Worm (Caenorhabditis elegans): Measurements from ENCODE around the gene B0310.3.

The B0310.3 gene

DNA sequence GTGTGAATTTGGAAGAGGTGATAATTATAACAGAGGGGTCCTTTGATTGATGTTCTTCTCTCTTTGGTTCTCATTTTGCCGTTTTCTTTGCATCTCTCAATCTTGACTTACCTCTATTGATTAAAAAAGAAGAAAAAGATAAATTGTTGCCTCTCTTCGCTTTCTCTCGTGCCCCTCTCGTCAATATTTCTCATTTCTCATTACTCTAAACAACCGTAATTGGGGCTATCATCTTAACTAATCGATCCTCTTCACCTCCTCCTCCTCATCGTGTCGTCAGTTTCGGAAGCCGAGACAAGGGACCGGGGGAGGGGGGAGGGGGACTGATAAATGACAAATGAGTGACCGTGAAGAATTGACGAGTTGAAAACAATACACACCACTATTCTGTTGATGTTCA is 22.1 kb downstream of the B0310.3 start (continued):
- TF ChIP-seq zip-4 (GFP tag; optimal IDR thresholded peaks at IDR 0.05) (no peak), alr-1 (tag; optimal IDR thresholded peaks at IDR 0.05; ENCODE audit: borderline replicate concordance) (no peak), mab-9 (GFP tag; IDR thresholded peaks at IDR 0.05) (no peak), dsc-1 (tag; optimal IDR thresholded peaks at IDR 0.05) (no peak), lin-13 (GFP tag; optimal IDR thresholded peaks at IDR 0.05) (no peak), grh-1 (GFP tag; IDR thresholded peaks at IDR 0.05) (no peak), nhr-12 (tag; optimal IDR thresholded peaks at IDR 0.05) (no peak), lin-14 (GFP tag; optimal IDR thresholded peaks at IDR 0.05) (peak; percentile 72), ceh-82 (tag; optimal IDR thresholded peaks at IDR 0.05) (no peak), ama-1 (optimal IDR thresholded peaks at IDR 0.05) (no peak), efl-3 (GFP tag; optimal IDR thresholded peaks at IDR 0.05) (no peak), xbp-1 (tag; optimal IDR thresholded peaks at IDR 0.05) (no peak), mdl-1 (tag; optimal IDR thresholded peaks at IDR 0.05) (peak in 1 of 2 experiments; percentile 9), unc-130 (tag; optimal IDR thresholded peaks at IDR 0.05) (no peak), dpl-1 (GFP tag; optimal IDR thresholded peaks at IDR 0.05) (no peak), rnt-1 (tag; optimal IDR thresholded peaks at IDR 0.05) (no peak)

DNA sequence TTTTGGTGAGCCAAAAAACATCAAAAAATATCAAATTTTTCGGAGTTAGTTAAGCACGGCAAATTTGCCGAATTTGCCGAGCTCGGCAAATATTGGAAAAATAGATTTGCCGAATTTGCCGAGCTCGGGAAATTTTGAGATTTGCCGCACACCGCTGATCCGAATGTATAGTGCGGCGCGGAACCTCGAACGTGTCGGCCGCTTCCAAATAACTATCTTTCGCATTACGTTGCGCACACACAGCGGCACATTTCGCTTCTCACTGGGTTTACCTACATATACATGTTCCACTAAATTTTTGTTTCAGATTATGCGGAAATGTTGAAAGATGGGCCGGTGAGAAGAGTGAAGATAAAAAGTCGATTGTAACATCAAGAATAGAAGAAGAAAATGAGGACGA is 24.0 kb downstream of the B0310.3 start:
- TF ChIP-seq snpc-4 (tag; optimal IDR thresholded peaks at IDR 0.05) (peak; percentile 42), hlh-17 (GFP tag; optimal IDR thresholded peaks at IDR 0.05; ENCODE audit: borderline replicate concordance) (no peak)

DNA sequence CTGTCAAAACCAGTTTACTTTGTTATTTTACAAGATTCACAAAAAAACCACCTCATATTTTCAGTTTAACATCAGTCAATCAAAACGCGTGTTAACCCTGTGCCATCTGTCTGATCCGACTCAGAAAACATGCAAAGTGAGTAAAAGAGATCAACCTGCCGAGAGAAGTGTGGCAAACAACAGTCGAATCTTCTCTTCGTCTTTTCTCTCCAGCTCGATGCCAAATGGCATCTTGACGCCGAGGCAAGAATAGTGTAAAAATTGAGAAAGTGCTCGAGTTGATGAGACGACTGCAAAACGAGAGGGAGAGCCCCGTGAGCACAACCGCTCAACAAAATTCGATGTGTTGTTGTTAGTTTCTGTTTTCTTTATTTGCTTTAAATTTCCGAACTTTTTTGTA is 27.9 kb downstream of the B0310.3 start, which contains the start of gene B0310.1:
B0310.1 (plus strand) TSS at position 310 of the 400 bp plus-strand sequence.
- no peak for TF ChIP-seq lin-15B (tag; optimal IDR thresholded peaks at IDR 0.05)
- TF ChIP-seq efl-1 (optimal IDR thresholded peaks at IDR 0.05), result no peak
- TF ChIP-seq efl-1 (GFP tag; optimal IDR thresholded peaks at IDR 0.05 in 1 of 2), result no peak
- TF ChIP-seq nhr-47 (tag; optimal IDR thresholded peaks at IDR 0.05), result no peak
- peak; percentile 53 for TF ChIP-seq rnt-1 (tag; optimal IDR thresholded peaks at IDR 0.05)
- no peak for TF ChIP-seq hlh-4 (tag; optimal IDR thresholded peaks at IDR 0.05)
- peak; percentile 33 for TF ChIP-seq dsc-1 (tag; optimal IDR thresholded peaks at IDR 0.05)
- no peak for TF ChIP-seq fos-1 (tag; optimal IDR thresholded peaks at IDR 0.05)
- no peak for TF ChIP-seq vab-15 (tag; optimal IDR thresholded peaks at IDR 0.05)
- TF ChIP-seq xbp-1 (tag; optimal IDR thresholded peaks at IDR 0.05), result no peak
- peak; percentile 51 for TF ChIP-seq lin-14 (GFP tag; optimal IDR thresholded peaks at IDR 0.05)
- no peak for TF ChIP-seq nhr-20 (tag; optimal IDR thresholded peaks at IDR 0.05)
- TF ChIP-seq fkh-8 (tag; optimal IDR thresholded peaks at IDR 0.05), result no peak
- TF ChIP-seq lsy-2 (tag; optimal IDR thresholded peaks at IDR 0.05), result peak in 1 of 2 experiments; percentile 3
- TF ChIP-seq tlp-1 (tag; optimal IDR thresholded peaks at IDR 0.05), result no peak
- TF ChIP-seq snu-23 (GFP tag; optimal IDR thresholded peaks at IDR 0.05), result peak; percentile 40
- no peak for TF ChIP-seq unc-130 (tag; optimal IDR thresholded peaks at IDR 0.05)
- TF ChIP-seq pag-3 (tag; optimal IDR thresholded peaks at IDR 0.05; ENCODE audit: borderline replicate concordance, insufficient read depth), result peak; percentile 98
- TF ChIP-seq zag-1 (tag; optimal IDR thresholded peaks at IDR 0.05), result no peak
- no peak for TF ChIP-seq lir-3 (tag; optimal IDR thresholded peaks at IDR 0.05; ENCODE audit: poor library complexity)
- no peak for TF ChIP-seq efl-3 (GFP tag; optimal IDR thresholded peaks at IDR 0.05)
- TF ChIP-seq fkh-10 (GFP tag; optimal IDR thresholded peaks at IDR 0.05), result no peak
- no peak for TF ChIP-seq tbx-2 (tag; optimal IDR thresholded peaks at IDR 0.05)
- TF ChIP-seq nhr-71 (tag; optimal IDR thresholded peaks at IDR 0.05), result peak; percentile 31
- TF ChIP-seq unc-30 (tag; optimal IDR thresholded peaks at IDR 0.05), result no peak
- no peak for TF ChIP-seq fkh-4 (tag; optimal IDR thresholded peaks at IDR 0.05; ENCODE audit: borderline replicate concordance)
